Fruit fly (Drosophila melanogaster) whole organism, prepupa: ENCODE results near the gene CG12480.

Source experiments
- Eip78C ChIP-seq: fragments of 200-800 bp; sonication (Bioruptor generic); peaks from one replicate; lab custom pipeline; 2016; ENCODE audit warnings: missing biosample characterization, missing genetic modification characterization
- Sox102F ChIP-seq: fragments of 200-800 bp; sonication (Bioruptor generic); optimal IDR thresholded peaks from 2 replicates; lab custom pipeline; 2016; ENCODE audit warnings: missing biosample characterization, mild to moderate bottlenecking, missing genetic modification characterization

DNA sequence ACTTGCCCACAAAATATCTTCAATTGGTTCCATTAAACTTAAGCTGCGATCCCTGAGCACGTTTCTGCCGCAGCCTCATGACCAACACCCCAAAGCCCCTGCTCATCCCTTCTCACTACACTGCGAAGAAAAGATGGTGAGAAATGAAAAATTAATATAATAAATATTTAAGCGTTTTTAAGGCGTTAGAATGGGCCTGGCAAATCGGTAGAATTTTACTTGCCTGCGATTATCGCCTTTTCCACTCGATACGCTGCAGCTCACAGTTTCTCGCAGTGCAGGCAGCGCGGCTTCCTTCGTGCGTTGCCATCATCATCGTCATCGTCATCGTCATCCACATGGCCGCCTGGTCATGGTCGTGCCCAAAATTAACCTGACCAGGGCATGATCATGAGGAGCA, 21.2 kb upstream of the CG12480 start:
- no peak for TF ChIP-seq Sox102F (GFP tag; lab: Kevin White, UChicago)
- peak; percentile 79 for TF ChIP-seq Eip78C (GFP tag; lab: Kevin White, UChicago)
